Worm (Caenorhabditis elegans): ENCODE results near the gene srw-103.

DNA sequence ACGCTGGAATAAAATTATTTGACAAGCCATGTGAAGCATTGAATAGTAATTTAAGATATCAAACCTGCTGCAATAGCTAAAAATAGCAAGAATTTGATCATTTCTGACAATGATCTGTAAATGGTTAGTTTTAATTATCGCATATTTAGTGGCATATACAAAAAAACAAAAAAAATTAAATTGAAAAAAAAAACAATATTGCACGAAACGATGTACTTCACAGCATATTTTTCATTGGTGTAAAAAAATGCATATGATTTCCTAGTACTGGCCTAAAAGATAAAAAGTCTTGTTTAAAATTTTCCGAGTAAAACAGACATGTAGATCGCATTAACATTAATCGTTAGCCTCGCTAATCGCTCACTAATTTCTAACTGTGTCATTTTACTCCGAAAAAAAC lies 32.1 kb downstream of the srw-103 start, which contains the start of gene ZK697.8:
- TF ChIP-seq ZK337.2 (GFP tag; IDR thresholded peaks at IDR 0.05) (no peak), zag-1 (tag; optimal IDR thresholded peaks at IDR 0.05) (no peak), unc-62 (GFP tag; optimal IDR thresholded peaks at IDR 0.05 in 1 of 2) (no peak), unc-62 (tag; optimal IDR thresholded peaks at IDR 0.05) (no peak), pha-4 (GFP tag; IDR thresholded peaks at IDR 0.05) (no peak), pha-4 (tag; optimal IDR thresholded peaks at IDR 0.05) (no peak), dmd-8 (GFP tag; IDR thresholded peaks at IDR 0.05) (no peak), lin-39 (tag; optimal IDR thresholded peaks at IDR 0.05) (no peak), D1046.2 (GFP tag; IDR thresholded peaks at IDR 0.05) (no peak), tra-1 (GFP tag; IDR thresholded peaks at IDR 0.05) (no peak), mep-1 (tag; optimal IDR thresholded peaks at IDR 0.05) (no peak), ceh-20 (GFP tag; IDR thresholded peaks at IDR 0.05) (no peak), ctbp-1 (GFP tag; IDR thresholded peaks at IDR 0.05) (no peak), R02D3.7 (tag; optimal IDR thresholded peaks at IDR 0.05) (no peak), mdl-1 (tag; optimal IDR thresholded peaks at IDR 0.05) (no peak), vab-7 (GFP tag; IDR thresholded peaks at IDR 0.05) (no peak)
